Fruit fly (Drosophila melanogaster): ENCODE measurements around the gene TfAP-2.

dm6 chr3L:21636265-21636993, 49.8 kb downstream of the TfAP-2 start, which contains the start of gene CG32444:
- TF ChIP-seq CG8478 (optimal IDR thresholded peaks at IDR 0.05) (no peak), CTCF (optimal IDR thresholded peaks at IDR 0.05) (no peak)

Measured in S2 (cell line).